Worm (Caenorhabditis elegans) whole organism, midembryonic: ENCODE measurements around the gene lgl-1.

Experiments
- cog-1 ChIP-seq: sonication (generic microtip); optimal IDR thresholded peaks from 2 replicates; lab custom pipeline; 2016; ENCODE audit warnings: missing genetic modification characterization, missing compliant biosample characterization
- flt-1 ChIP-seq: fragments of 200-800 bp; sonication (Bioruptor generic); IDR thresholded peaks from 2 replicates; pipeline ENCODE4 v1.3.6; 2022; ENCODE audit warnings: missing genetic modification characterization, missing compliant biosample characterization
- ref-1 ChIP-seq: fragments of 200-800 bp; sonication (Bioruptor generic); conservative IDR thresholded peaks from 2 replicates; pipeline ENCODE4 v1.3.6; 2022; ENCODE audit warnings: missing genetic modification reagents, missing genetic modification characterization, missing compliant biosample characterization
- ztf-29 ChIP-seq: fragments of 200-800 bp; sonication (Bioruptor generic); IDR thresholded peaks from 2 replicates; pipeline ENCODE4 v1.3.6; 2022; ENCODE audit warnings: missing genetic modification reagents, missing genetic modification characterization, missing compliant biosample characterization

DNA sequence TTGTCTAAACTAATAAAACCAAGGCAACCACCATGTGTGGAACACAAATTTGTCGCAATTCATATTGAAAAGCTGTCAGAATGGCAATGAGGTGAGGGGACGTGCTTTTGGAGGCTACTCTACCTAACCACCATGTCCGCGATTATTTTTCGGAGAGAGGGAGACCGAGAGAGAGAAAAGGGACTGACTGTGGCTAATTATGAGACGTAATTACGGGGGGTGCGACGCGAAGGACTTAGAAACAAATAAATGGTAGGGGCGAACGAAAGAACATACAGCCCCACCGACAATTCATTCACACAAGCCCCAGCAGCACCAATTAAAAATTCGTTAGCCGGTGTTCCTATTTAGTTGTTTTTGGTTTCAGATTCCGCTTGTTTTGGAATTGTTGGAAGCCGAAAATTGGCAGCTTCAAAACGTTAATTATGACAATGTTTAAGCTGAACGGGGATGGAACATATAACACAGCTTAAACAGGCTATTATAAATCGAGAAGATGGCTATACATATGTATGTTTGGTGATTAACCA lies 18.1 kb downstream of the lgl-1 start:
- TF ChIP-seq flt-1 (GFP tag; lab: Robert Waterston, UW) (no peak), ref-1 (GFP tag; lab: Robert Waterston, UW) (no peak), ztf-29 (GFP tag; lab: Robert Waterston, UW) (no peak), cog-1 (tag; lab: Kevin White, UChicago) (no peak)
